Worm (Caenorhabditis elegans): ENCODE results near the gene fbxb-49.
A peak's percentile ranks its signal among the peaks of the same experiment; 100 is the strongest.

Gene fbxb-49

ce11 chrII:1605010-1605409 is 36.7 kb downstream of the fbxb-49 start:
- TF ChIP-seq unc-39 (tag; optimal IDR thresholded peaks at IDR 0.05) (no peak), elt-1 (tag; optimal IDR thresholded peaks at IDR 0.05; ENCODE audit: borderline replicate concordance, insufficient read depth) (peak; percentile 73)

ce11 chrII:1606079-1606478 is 37.8 kb downstream of the fbxb-49 start, which contains the start of gene bath-33:
TSS of gene bath-33 (minus strand) at chrII:1606179.
- TF ChIP-seq unc-62 (GFP tag; optimal IDR thresholded peaks at IDR 0.05) (no peak), drap-1 (GFP tag; optimal IDR thresholded peaks at IDR 0.05) (no peak), tbx-8 (GFP tag; optimal IDR thresholded peaks at IDR 0.05) (no peak), ceh-39 (tag; optimal IDR thresholded peaks at IDR 0.05) (no peak), lin-32 (GFP tag; optimal IDR thresholded peaks at IDR 0.05) (no peak), ces-1 (GFP tag; optimal IDR thresholded peaks at IDR 0.05) (no peak), zip-8 (tag; optimal IDR thresholded peaks at IDR 0.05) (no peak), nhr-76 (tag; optimal IDR thresholded peaks at IDR 0.05) (no peak), lin-13 (tag; optimal IDR thresholded peaks at IDR 0.05) (no peak), snpc-4 (tag; optimal IDR thresholded peaks at IDR 0.05) (no peak), ztf-11 (tag; optimal IDR thresholded peaks at IDR 0.05) (no peak), ham-2 (GFP tag; optimal IDR thresholded peaks at IDR 0.05) (no peak), mep-1 (tag; optimal IDR thresholded peaks at IDR 0.05) (no peak), elt-3 (tag; optimal IDR thresholded peaks at IDR 0.05) (no peak), lsy-2 (tag; optimal IDR thresholded peaks at IDR 0.05) (no peak)

DNA sequence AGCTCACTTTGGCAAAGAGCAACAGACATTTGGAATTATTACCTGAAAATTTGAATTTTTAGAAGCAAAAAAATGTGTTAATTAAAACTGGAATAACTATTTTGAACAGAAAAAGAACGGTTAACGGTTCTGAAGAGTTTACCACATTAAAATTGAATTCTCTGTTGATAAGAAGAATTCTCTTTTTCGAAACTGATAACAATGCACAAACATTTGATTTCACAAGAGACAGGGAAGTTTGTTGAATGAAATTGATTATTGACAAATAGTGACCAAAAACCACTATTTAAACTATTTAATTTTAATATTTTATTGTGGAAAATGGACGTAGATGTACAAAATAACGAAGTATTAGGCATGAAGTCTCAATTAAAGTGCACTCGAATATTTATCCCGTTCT is 39.3 kb downstream of the fbxb-49 start:
- TF ChIP-seq bed-3 (GFP tag; optimal IDR thresholded peaks at IDR 0.05) (no peak), ztf-11 (tag; optimal IDR thresholded peaks at IDR 0.05) (no peak), mep-1 (tag; optimal IDR thresholded peaks at IDR 0.05) (no peak), ceh-39 (tag; optimal IDR thresholded peaks at IDR 0.05) (no peak)

DNA sequence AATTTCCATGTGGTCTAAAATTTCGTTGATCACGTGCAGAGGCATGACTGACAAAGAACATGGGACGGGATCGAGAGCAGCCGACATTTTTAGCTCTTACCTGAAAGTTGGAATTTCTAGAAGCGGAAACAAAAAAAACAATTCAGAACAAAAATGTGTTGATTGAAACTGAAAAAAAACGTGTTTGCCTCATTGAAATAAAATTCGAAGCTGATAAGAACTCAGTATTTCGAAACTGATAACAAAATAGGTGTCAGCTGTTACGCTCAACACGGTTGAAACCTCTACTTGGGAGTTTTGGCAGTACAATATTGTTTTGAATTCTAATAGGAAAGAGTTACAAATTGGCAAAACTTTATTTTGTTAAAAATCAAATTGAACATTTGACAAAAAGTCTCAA is 40.6 kb downstream of the fbxb-49 start:
- TF ChIP-seq lsy-2 (tag; optimal IDR thresholded peaks at IDR 0.05) (no peak), ceh-83 (GFP tag; optimal IDR thresholded peaks at IDR 0.05) (no peak), ceh-39 (tag; optimal IDR thresholded peaks at IDR 0.05) (no peak), cnd-1 (tag; optimal IDR thresholded peaks at IDR 0.05) (no peak), lin-13 (tag; optimal IDR thresholded peaks at IDR 0.05) (no peak), ces-1 (GFP tag; optimal IDR thresholded peaks at IDR 0.05) (no peak), flh-1 (GFP tag; optimal IDR thresholded peaks at IDR 0.05) (no peak), elt-1 (tag; optimal IDR thresholded peaks at IDR 0.05; ENCODE audit: borderline replicate concordance, insufficient read depth) (no peak), nhr-76 (tag; optimal IDR thresholded peaks at IDR 0.05) (no peak), drap-1 (GFP tag; optimal IDR thresholded peaks at IDR 0.05) (no peak), unc-120 (tag; optimal IDR thresholded peaks at IDR 0.05; ENCODE audit: poor library complexity, severe bottlenecking) (no peak), blmp-1 (tag; optimal IDR thresholded peaks at IDR 0.05) (no peak), tbx-8 (GFP tag; optimal IDR thresholded peaks at IDR 0.05) (no peak), pha-4 (tag; optimal IDR thresholded peaks at IDR 0.05) (no peak)

- no peak for TF ChIP-seq nhr-12 (tag; optimal IDR thresholded peaks at IDR 0.05)
- no peak for TF ChIP-seq nhr-28 (tag; optimal IDR thresholded peaks at IDR 0.05)
- no peak for TF ChIP-seq mls-2 (tag; optimal IDR thresholded peaks at IDR 0.05)
- TF ChIP-seq ceh-83 (GFP tag; optimal IDR thresholded peaks at IDR 0.05), result no peak
- TF ChIP-seq mep-1 (tag; optimal IDR thresholded peaks at IDR 0.05), result no peak
- TF ChIP-seq elt-3 (tag; optimal IDR thresholded peaks at IDR 0.05), result no peak
- no peak for TF ChIP-seq nhr-237 (tag; optimal IDR thresholded peaks at IDR 0.05)
- no peak for TF ChIP-seq M03D4.4 (tag; optimal IDR thresholded peaks at IDR 0.05)
- TF ChIP-seq ceh-43 (GFP tag; optimal IDR thresholded peaks at IDR 0.05), result no peak
- no peak for TF ChIP-seq ztf-11 (tag; optimal IDR thresholded peaks at IDR 0.05)
- no peak for TF ChIP-seq lin-13 (tag; optimal IDR thresholded peaks at IDR 0.05)
- no peak for TF ChIP-seq pha-4 (tag; optimal IDR thresholded peaks at IDR 0.05)
- no peak for TF ChIP-seq snpc-4 (tag; optimal IDR thresholded peaks at IDR 0.05)
- TF ChIP-seq hlh-1 (tag; optimal IDR thresholded peaks at IDR 0.05), result no peak
- no peak for TF ChIP-seq nhr-76 (tag; optimal IDR thresholded peaks at IDR 0.05)
- no peak for TF ChIP-seq flh-1 (GFP tag; optimal IDR thresholded peaks at IDR 0.05)
- TF ChIP-seq tbx-8 (GFP tag; optimal IDR thresholded peaks at IDR 0.05), result no peak
Measured at ce11 chrII:1610630-1611029, 42.3 kb downstream of the fbxb-49 start, which contains the start of gene fbxa-163. TSS of gene fbxa-163 (minus strand) at chrII:1610730.

Data from whole organism, mixed stage, embryonic.